Fruit fly (Drosophila melanogaster) S2 (cell line): ENCODE data around the gene Cyp6a16.

Experiments
- CG8478 ChIP-seq: fragments of >200 bp; optimal IDR thresholded peaks from 2 replicates; lab custom pipeline; 2018
- CTCF ChIP-seq, 2 experiments: fragments of >200 bp; optimal IDR thresholded peaks; 2 replicates each; lab custom pipeline; 2018

DNA sequence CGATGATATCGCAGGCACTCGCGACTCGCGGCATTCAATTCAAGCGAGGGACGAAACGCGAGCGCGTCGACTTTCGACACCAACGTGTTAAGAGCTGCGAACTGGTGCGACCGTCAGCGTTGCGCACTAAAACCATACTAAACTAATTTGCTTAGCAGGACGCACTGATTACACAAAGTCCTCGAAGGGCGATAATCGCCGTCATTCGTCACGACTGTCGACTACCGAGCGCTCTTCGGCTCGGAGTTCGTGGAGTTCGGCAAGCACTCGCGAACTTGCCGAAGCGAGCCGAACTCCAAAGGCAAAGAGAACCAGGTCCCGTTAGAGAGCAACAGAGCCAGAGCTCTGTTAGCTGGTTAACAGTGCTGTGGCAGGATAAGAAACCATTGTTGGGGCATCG, 34.9 kb upstream of the Cyp6a16 start, which contains the start of gene DIP-theta:
- TF ChIP-seq CG8478 (lab: Kevin White, UChicago) (no peak), CTCF (optimal IDR thresholded peaks at IDR 0.05; lab: Kevin White, UChicago) (no peak)
